Worm (Caenorhabditis elegans) whole organism, late embryonic: ENCODE data around the gene Y102F5A.1.

Experiments used
- F13H6.1 ChIP-seq: sonication (generic microtip); optimal IDR thresholded peaks from 2 replicates; lab custom pipeline; 2016; ENCODE audit warnings: missing genetic modification characterization, missing compliant biosample characterization
- K02D7.2 ChIP-seq: sonication (generic microtip); optimal IDR thresholded peaks from 2 replicates; lab custom pipeline; 2017; ENCODE audit warnings: mild to moderate bottlenecking, missing genetic modification characterization, missing compliant biosample characterization
- ama-1 ChIP-seq: fragments of 150-350 bp; optimal IDR thresholded peaks from 2 replicates; lab custom pipeline; 2014
- ceh-19 ChIP-seq: fragments of 200-800 bp; sonication (Bioruptor generic); optimal IDR thresholded peaks from 2 replicates; lab custom pipeline; 2018; ENCODE audit warnings: mild to moderate bottlenecking, missing genetic modification characterization, missing compliant biosample characterization
- ceh-2 ChIP-seq: sonication (generic microtip); optimal IDR thresholded peaks from 2 replicates; lab custom pipeline; 2016; ENCODE audit warnings: missing genotype, missing genetic modification characterization, missing compliant biosample characterization
- ceh-24 ChIP-seq: sonication (generic microtip); optimal IDR thresholded peaks from 2 replicates; lab custom pipeline; 2016; ENCODE audit warnings: mild to moderate bottlenecking, missing genetic modification characterization, missing compliant biosample characterization
- ceh-30 ChIP-seq: fragments of 150-350 bp; optimal IDR thresholded peaks from 2 replicates; lab custom pipeline; 2014; ENCODE audit warnings: missing biosample characterization, missing genetic modification characterization
- ceh-34 ChIP-seq: sonication (generic microtip); optimal IDR thresholded peaks from 2 replicates; lab custom pipeline; 2016; ENCODE audit warnings: mild to moderate bottlenecking, missing genetic modification characterization, missing compliant biosample characterization
- ceh-45 ChIP-seq: fragments of 200-800 bp; sonication (Bioruptor generic); IDR thresholded peaks from 2 replicates; pipeline ENCODE4 v1.3.6; 2022; ENCODE audit warnings: missing genetic modification reagents, missing genetic modification characterization, missing compliant biosample characterization
- ceh-48 ChIP-seq: sonication (generic microtip); optimal IDR thresholded peaks from 2 replicates; lab custom pipeline; 2016; ENCODE audit warnings: missing genetic modification characterization, inconsistent platforms, missing compliant biosample characterization
- ceh-6 ChIP-seq: fragments of 200-800 bp; sonication (Bioruptor generic); optimal IDR thresholded peaks from 2 replicates; lab custom pipeline; 2018; ENCODE audit warnings: mild to moderate bottlenecking, missing genetic modification characterization, missing compliant biosample characterization
- ceh-9 ChIP-seq: sonication (generic microtip); optimal IDR thresholded peaks from 2 replicates; lab custom pipeline; 2016; ENCODE audit warnings: mild to moderate bottlenecking, missing genetic modification characterization, inconsistent platforms, missing compliant biosample characterization
- che-1 ChIP-seq: sonication (generic microtip); optimal IDR thresholded peaks from 2 replicates; lab custom pipeline; 2016; ENCODE audit warnings: mild to moderate bottlenecking, missing genetic modification characterization, missing compliant biosample characterization
- elt-2 ChIP-seq: sonication (generic microtip); optimal IDR thresholded peaks from 2 replicates; lab custom pipeline; 2016; ENCODE audit warnings: missing genetic modification reagents, missing genetic modification characterization, missing compliant biosample characterization
- elt-4 ChIP-seq: sonication (generic microtip); optimal IDR thresholded peaks from 2 replicates; lab custom pipeline; 2016; ENCODE audit warnings: missing genetic modification characterization, missing compliant biosample characterization
- fax-1 ChIP-seq: sonication (generic microtip); optimal IDR thresholded peaks from 2 replicates; lab custom pipeline; 2016; ENCODE audit warnings: missing genotype, missing genetic modification characterization, missing compliant biosample characterization
- fkh-6 ChIP-seq: sonication (generic microtip); optimal IDR thresholded peaks from 2 replicates; lab custom pipeline; 2016; ENCODE audit warnings: missing genetic modification characterization, missing compliant biosample characterization
- gmeb-2 ChIP-seq: sonication (generic microtip); optimal IDR thresholded peaks from 2 replicates; lab custom pipeline; 2016; ENCODE audit warnings: missing genetic modification characterization, inconsistent platforms, missing compliant biosample characterization
- hlh-6 ChIP-seq: sonication (generic microtip); optimal IDR thresholded peaks from 2 replicates; lab custom pipeline; 2016; ENCODE audit warnings: missing genotype, missing genetic modification characterization, missing compliant biosample characterization
- lim-6 ChIP-seq: sonication (generic microtip); optimal IDR thresholded peaks from 2 replicates; lab custom pipeline; 2016; ENCODE audit warnings: missing genetic modification characterization, missing compliant biosample characterization
- pat-9 ChIP-seq: fragments of 200-800 bp; sonication (Bioruptor generic); optimal IDR thresholded peaks from 2 replicates; lab custom pipeline; 2018; ENCODE audit warnings: mild to moderate bottlenecking, missing genetic modification characterization, moderate library complexity, missing compliant biosample characterization
- pax-1 ChIP-seq: fragments of 150-350 bp; optimal IDR thresholded peaks from 2 replicates; lab custom pipeline; 2014; ENCODE audit warnings: missing biosample characterization, missing genetic modification characterization
- pha-4 ChIP-seq: fragments of 150-350 bp; optimal IDR thresholded peaks from 2 replicates; lab custom pipeline; 2018; ENCODE audit warnings: missing biosample characterization, missing genetic modification reagents, missing genetic modification characterization
- ref-2 ChIP-seq: sonication (generic microtip); optimal IDR thresholded peaks from 2 replicates; lab custom pipeline; 2016; ENCODE audit warnings: missing genetic modification characterization, missing compliant biosample characterization
- rnt-1 ChIP-seq: sonication (generic microtip); optimal IDR thresholded peaks from 2 replicates; lab custom pipeline; 2016; ENCODE audit warnings: missing genetic modification characterization, missing compliant biosample characterization
- sox-2 ChIP-seq: fragments of 200-800 bp; sonication (Bioruptor generic); IDR thresholded peaks from 2 replicates; pipeline ENCODE4 v1.3.6; 2022; ENCODE audit warnings: missing genetic modification reagents, missing genetic modification characterization, missing compliant biosample characterization
- sox-4 ChIP-seq: sonication (generic microtip); optimal IDR thresholded peaks from 2 replicates; lab custom pipeline; 2017; ENCODE audit warnings: mild to moderate bottlenecking, missing genetic modification characterization, inconsistent platforms, missing compliant biosample characterization
- syd-9 ChIP-seq: sonication (generic microtip); optimal IDR thresholded peaks from 2 replicates; lab custom pipeline; 2016; ENCODE audit warnings: mild to moderate bottlenecking, missing genetic modification characterization, moderate library complexity, missing compliant biosample characterization
- tbx-7 ChIP-seq: sonication (generic microtip); optimal IDR thresholded peaks from 2 replicates; lab custom pipeline; 2016; ENCODE audit warnings: missing genotype, missing genetic modification characterization, missing compliant biosample characterization
- ttx-3 ChIP-seq: sonication (generic microtip); optimal IDR thresholded peaks from 2 replicates; lab custom pipeline; 2016; ENCODE audit warnings: missing genetic modification reagents, missing genetic modification characterization, missing compliant biosample characterization
- unc-3 ChIP-seq, 2 experiments: fragments of 200-800 bp in 1 of 2; sonication (Bioruptor generic) in 1 of 2; sonication (generic microtip) in 1 of 2; conservative IDR thresholded peaks in 1 of 2; optimal IDR thresholded peaks in 1 of 2; 2 replicates each; pipeline versions ENCODE4 v1.3.6 to Lab custom; 2016 to 2022; ENCODE audit warnings: missing compliant biosample characterization in 2 of 2, missing genetic modification characterization in 2 of 2, missing genetic modification reagents in 1 of 2
- unc-42 ChIP-seq: sonication (generic microtip); optimal IDR thresholded peaks from 2 replicates; lab custom pipeline; 2016; ENCODE audit warnings: missing genotype, missing genetic modification characterization, missing compliant biosample characterization
- unc-55 ChIP-seq: sonication (generic microtip); optimal IDR thresholded peaks from 2 replicates; lab custom pipeline; 2017; ENCODE audit warnings: missing biosample characterization, missing genetic modification reagents, missing genetic modification characterization
- unc-86 ChIP-seq: sonication (generic microtip); optimal IDR thresholded peaks from 2 replicates; lab custom pipeline; 2016; ENCODE audit warnings: missing genetic modification characterization, missing compliant biosample characterization
- ztf-16 ChIP-seq: sonication (generic microtip); optimal IDR thresholded peaks from 2 replicates; lab custom pipeline; 2017; ENCODE audit warnings: missing genetic modification characterization, missing compliant biosample characterization

The Y102F5A.1 gene

ce11 chrX:11792730-11793129 is 8.6 kb upstream of the Y102F5A.1 start:
- TF ChIP-seq elt-2 (tag; lab: Kevin White, UChicago) (peak; percentile 48), sox-2 (GFP tag; lab: Robert Waterston, UW) (no peak)
- TF ChIP-seq, all 69 proteins: peak for 1

DNA sequence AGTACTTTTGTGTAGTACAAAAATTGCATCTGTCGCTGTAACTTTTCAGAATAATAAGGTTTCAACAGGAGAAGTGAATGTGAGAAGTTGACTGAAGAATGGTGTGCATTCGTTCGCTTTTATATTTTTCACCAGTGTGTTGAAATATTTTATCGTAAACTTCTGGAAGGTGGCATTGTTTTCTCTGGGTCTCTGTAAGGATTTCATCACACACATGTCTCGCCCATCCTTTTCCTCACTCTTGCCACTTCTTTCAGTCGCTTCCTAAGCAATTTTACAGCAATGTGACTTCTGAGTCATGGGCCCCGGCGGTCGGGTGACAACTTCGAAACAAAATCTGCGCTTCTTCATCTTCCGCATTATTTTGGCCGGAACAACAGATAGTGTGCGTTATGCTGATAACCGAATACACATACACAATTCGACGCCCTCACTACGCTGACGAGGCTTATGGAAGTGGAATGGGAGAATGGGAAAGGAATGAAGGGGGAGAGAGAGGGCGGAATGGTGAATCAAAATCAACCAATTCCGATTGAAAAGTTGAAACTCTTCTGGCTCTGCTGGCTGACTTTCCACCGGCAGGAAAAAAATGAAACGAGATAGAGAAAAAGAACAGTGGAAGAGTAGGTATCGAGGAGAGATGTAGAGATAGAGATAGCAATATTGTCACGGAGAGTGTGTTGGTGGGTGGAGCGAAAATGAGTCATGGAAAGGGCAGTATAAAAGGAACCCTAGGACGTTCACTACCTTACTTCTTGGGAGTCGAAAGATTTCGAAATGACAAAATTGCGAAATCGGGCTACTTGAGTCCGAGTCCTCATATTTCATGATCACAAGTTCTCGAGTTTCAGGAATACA is 7.5 kb upstream of the Y102F5A.1 start:
- TF ChIP-seq pha-4 (no peak), elt-2 (tag; lab: Kevin White, UChicago) (peak; percentile 13), unc-3 (GFP tag; conservative IDR thresholded peaks at IDR 0.05; lab: Robert Waterston, UW) (no peak), unc-3 (tag; optimal IDR thresholded peaks at IDR 0.05; lab: Kevin White, UChicago) (no peak), unc-42 (peak; percentile 3)
- TF ChIP-seq, all 69 proteins: peak for 2

- TF ChIP-seq ceh-45 (GFP tag; lab: Robert Waterston, UW) (no peak), ceh-2 (tag; lab: Kevin White, UChicago) (no peak), fkh-6 (tag; lab: Kevin White, UChicago) (no peak), ztf-16 (tag; lab: Kevin White, UChicago) (no peak), pat-9 (tag; lab: Kevin White, UChicago) (no peak)
Observed at ce11 chrX:11790600-11790999, 6.5 kb upstream of the Y102F5A.1 start.

- no peak for TF ChIP-seq sox-4 (tag; lab: Kevin White, UChicago)
- no peak for TF ChIP-seq ceh-19 (GFP tag; lab: Kevin White, UChicago)
- no peak for TF ChIP-seq ceh-6 (GFP tag; lab: Kevin White, UChicago)
- no peak for TF ChIP-seq elt-4 (tag; lab: Kevin White, UChicago)
- TF ChIP-seq tbx-7 = no peak
- TF ChIP-seq ceh-2 (tag; lab: Kevin White, UChicago) = no peak
- no peak for TF ChIP-seq unc-86 (tag; lab: Kevin White, UChicago)
- TF ChIP-seq ref-2 (tag; lab: Kevin White, UChicago) = no peak
- TF ChIP-seq ceh-30 = no peak
- no peak for TF ChIP-seq ceh-9 (tag; lab: Kevin White, UChicago)
- TF ChIP-seq fax-1 = no peak
- no peak for TF ChIP-seq elt-2 (tag; lab: Kevin White, UChicago)
- no peak for TF ChIP-seq pax-1 (tag; lab: Kevin White, UChicago)
- TF ChIP-seq rnt-1 (tag; lab: Kevin White, UChicago) = no peak
- no peak for TF ChIP-seq syd-9 (tag; lab: Kevin White, UChicago)
Observed at ce11 chrX:11769278-11769677, 14.9 kb downstream of the Y102F5A.1 start, which contains the start of gene ttx-3. TSS of gene ttx-3 (minus strand) at chrX:11769378.

- TF ChIP-seq ttx-3 (tag; lab: Kevin White, UChicago) (peak; percentile 69), ceh-6 (GFP tag; lab: Kevin White, UChicago) (no peak)
Observed at ce11 chrX:11766432-11766831, 17.7 kb downstream of the Y102F5A.1 start.

DNA sequence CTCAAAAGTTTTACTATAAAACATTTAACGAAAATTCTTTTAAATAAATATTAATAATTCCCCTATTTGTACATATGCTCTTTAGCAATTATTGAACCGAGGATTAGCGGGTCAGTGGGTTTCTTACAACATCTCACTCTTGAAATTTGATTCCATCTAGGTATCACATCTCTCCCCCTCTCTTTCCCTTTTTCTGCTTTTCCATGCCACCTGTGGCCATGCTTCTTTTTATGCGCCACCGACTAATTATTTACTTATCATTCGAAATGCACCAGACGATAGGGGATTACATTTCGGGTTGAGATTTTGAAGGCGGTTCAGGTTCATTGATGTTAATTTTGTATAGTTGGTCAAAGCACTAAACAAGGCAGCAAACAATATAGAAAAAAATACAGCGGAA is 18.3 kb downstream of the Y102F5A.1 start:
- TF ChIP-seq ama-1 (lab: Kevin White, UChicago) = no peak
- TF ChIP-seq gmeb-2 (tag; lab: Kevin White, UChicago) = no peak
- no peak for TF ChIP-seq ceh-34 (tag; lab: Kevin White, UChicago)
- no peak for TF ChIP-seq lim-6 (tag; lab: Kevin White, UChicago)
- TF ChIP-seq K02D7.2 (tag; lab: Kevin White, UChicago) = no peak
- TF ChIP-seq F13H6.1 (tag; lab: Kevin White, UChicago) = no peak
- TF ChIP-seq ceh-2 (tag; lab: Kevin White, UChicago) = no peak
- TF ChIP-seq ceh-48 (tag; lab: Kevin White, UChicago) = no peak
- TF ChIP-seq sox-2 (GFP tag; lab: Robert Waterston, UW) = no peak
- TF ChIP-seq unc-55 (GFP tag; lab: Kevin White, UChicago) = no peak
- no peak for TF ChIP-seq ref-2 (tag; lab: Kevin White, UChicago)
- no peak for TF ChIP-seq ceh-24 (tag; lab: Kevin White, UChicago)
- TF ChIP-seq che-1 = no peak
- TF ChIP-seq hlh-6 (tag; lab: Kevin White, UChicago) = no peak
- no peak for TF ChIP-seq ceh-6 (GFP tag; lab: Kevin White, UChicago)
- TF ChIP-seq, all 69 proteins: peak for 0
